Worm (Caenorhabditis elegans) whole organism, late embryonic: ENCODE data around the gene F41C3.7.

ENCODE experiments used
- C08G9.2 ChIP-seq: sonication (generic microtip); optimal IDR thresholded peaks from 2 replicates; lab custom pipeline; 2016; ENCODE audit warnings: mild to moderate bottlenecking, missing genetic modification characterization, moderate library complexity, missing compliant biosample characterization
- C38D4.7 ChIP-seq: fragments of 200-800 bp; sonication (Bioruptor generic); optimal IDR thresholded peaks from 2 replicates; lab custom pipeline; 2018; ENCODE audit warnings: mild to moderate bottlenecking, missing genetic modification characterization, moderate library complexity, missing compliant biosample characterization
- K09A11.1 ChIP-seq: sonication (generic microtip); optimal IDR thresholded peaks from 2 replicates; lab custom pipeline; 2017; ENCODE audit warnings: antibody characterized with exemption, mild to moderate bottlenecking, missing genetic modification characterization, missing compliant biosample characterization; ENCODE audit not compliant: insufficient read depth
- ahr-1 ChIP-seq: sonication (generic microtip); optimal IDR thresholded peaks from 2 replicates; lab custom pipeline; 2016; ENCODE audit warnings: missing genetic modification characterization, missing compliant biosample characterization
- ama-1 ChIP-seq: fragments of 150-350 bp; optimal IDR thresholded peaks from 2 replicates; lab custom pipeline; 2014
- ceh-14 ChIP-seq: sonication (generic microtip); optimal IDR thresholded peaks from 2 replicates; lab custom pipeline; 2016; ENCODE audit warnings: missing genotype, missing genetic modification characterization, missing compliant biosample characterization
- ceh-18 ChIP-seq: sonication (generic microtip); optimal IDR thresholded peaks from 2 replicates; lab custom pipeline; 2016; ENCODE audit warnings: missing genetic modification characterization, missing compliant biosample characterization
- ceh-19 ChIP-seq: fragments of 200-800 bp; sonication (Bioruptor generic); optimal IDR thresholded peaks from 2 replicates; lab custom pipeline; 2018; ENCODE audit warnings: mild to moderate bottlenecking, missing genetic modification characterization, missing compliant biosample characterization
- ceh-22 ChIP-seq: sonication (generic microtip); optimal IDR thresholded peaks from 2 replicates; lab custom pipeline; 2017; ENCODE audit warnings: missing biosample characterization, missing genetic modification characterization
- ceh-30 ChIP-seq: fragments of 150-350 bp; optimal IDR thresholded peaks from 2 replicates; lab custom pipeline; 2014; ENCODE audit warnings: missing biosample characterization, missing genetic modification characterization
- ceh-34 ChIP-seq: sonication (generic microtip); optimal IDR thresholded peaks from 2 replicates; lab custom pipeline; 2016; ENCODE audit warnings: mild to moderate bottlenecking, missing genetic modification characterization, missing compliant biosample characterization
- ceh-9 ChIP-seq: sonication (generic microtip); optimal IDR thresholded peaks from 2 replicates; lab custom pipeline; 2016; ENCODE audit warnings: mild to moderate bottlenecking, missing genetic modification characterization, inconsistent platforms, missing compliant biosample characterization
- dmd-4 ChIP-seq: sonication (generic microtip); optimal IDR thresholded peaks from 2 replicates; lab custom pipeline; 2016; ENCODE audit warnings: borderline replicate concordance, missing genetic modification characterization, missing compliant biosample characterization
- dve-1 ChIP-seq: sonication (generic microtip); optimal IDR thresholded peaks from 2 replicates; lab custom pipeline; 2017; ENCODE audit warnings: antibody characterized with exemption, mild to moderate bottlenecking, missing genetic modification characterization, missing compliant biosample characterization
- elt-2 ChIP-seq: sonication (generic microtip); optimal IDR thresholded peaks from 2 replicates; lab custom pipeline; 2016; ENCODE audit warnings: missing genetic modification reagents, missing genetic modification characterization, missing compliant biosample characterization
- elt-4 ChIP-seq: sonication (generic microtip); optimal IDR thresholded peaks from 2 replicates; lab custom pipeline; 2016; ENCODE audit warnings: missing genetic modification characterization, missing compliant biosample characterization
- fax-1 ChIP-seq: sonication (generic microtip); optimal IDR thresholded peaks from 2 replicates; lab custom pipeline; 2016; ENCODE audit warnings: missing genotype, missing genetic modification characterization, missing compliant biosample characterization
- fkh-10 ChIP-seq: fragments of 150-350 bp; optimal IDR thresholded peaks from 2 replicates; lab custom pipeline; 2014; ENCODE audit warnings: missing biosample characterization, missing genetic modification reagents, missing genetic modification characterization
- gmeb-2 ChIP-seq: sonication (generic microtip); optimal IDR thresholded peaks from 2 replicates; lab custom pipeline; 2016; ENCODE audit warnings: missing genetic modification characterization, inconsistent platforms, missing compliant biosample characterization
- hlh-13 ChIP-seq: fragments of 200-800 bp; sonication (Bioruptor generic); optimal IDR thresholded peaks from 2 replicates; lab custom pipeline; 2018; ENCODE audit warnings: mild to moderate bottlenecking, missing genetic modification characterization, missing compliant biosample characterization
- hlh-15 ChIP-seq: sonication (generic microtip); optimal IDR thresholded peaks from 2 replicates; lab custom pipeline; 2016; ENCODE audit warnings: missing genetic modification characterization, missing compliant biosample characterization
- hlh-8 ChIP-seq: sonication (generic microtip); optimal IDR thresholded peaks from 2 replicates; lab custom pipeline; 2016; ENCODE audit warnings: missing genotype, missing genetic modification characterization, missing compliant biosample characterization
- lim-6 ChIP-seq: sonication (generic microtip); optimal IDR thresholded peaks from 2 replicates; lab custom pipeline; 2016; ENCODE audit warnings: missing genetic modification characterization, missing compliant biosample characterization
- madf-2 ChIP-seq: sonication (generic microtip); optimal IDR thresholded peaks from 2 replicates; lab custom pipeline; 2017; ENCODE audit warnings: missing genetic modification characterization, missing compliant biosample characterization
- mec-3 ChIP-seq: sonication (generic microtip); optimal IDR thresholded peaks from 2 replicates; lab custom pipeline; 2016; ENCODE audit warnings: borderline replicate concordance, missing genetic modification characterization, missing compliant biosample characterization
- nfya-1 ChIP-seq: sonication (generic microtip); optimal IDR thresholded peaks from 2 replicates; lab custom pipeline; 2017; ENCODE audit warnings: missing genetic modification characterization, mild to moderate bottlenecking, missing compliant biosample characterization, antibody characterized with exemption, moderate library complexity
- nhr-11 ChIP-seq: fragments of 150-350 bp; optimal IDR thresholded peaks from 2 replicates; lab custom pipeline; 2014; ENCODE audit warnings: missing biosample characterization, missing genetic modification characterization
- nhr-232 ChIP-seq: sonication (generic microtip); optimal IDR thresholded peaks from 2 replicates; lab custom pipeline; 2016; ENCODE audit warnings: missing genetic modification characterization, missing compliant biosample characterization
- npax-4 ChIP-seq: sonication (generic microtip); optimal IDR thresholded peaks from 2 replicates; lab custom pipeline; 2016; ENCODE audit warnings: missing genetic modification characterization, missing compliant biosample characterization
- odd-2 ChIP-seq: sonication (generic microtip); optimal IDR thresholded peaks from 2 replicates; lab custom pipeline; 2017; ENCODE audit warnings: antibody characterized with exemption, mild to moderate bottlenecking, missing genetic modification characterization, missing compliant biosample characterization
- pag-3 ChIP-seq: sonication (generic microtip); optimal IDR thresholded peaks from 2 replicates; lab custom pipeline; 2016; ENCODE audit warnings: missing compliant biosample characterization, missing genetic modification characterization, borderline replicate concordance
- pax-1 ChIP-seq: fragments of 150-350 bp; optimal IDR thresholded peaks from 2 replicates; lab custom pipeline; 2014; ENCODE audit warnings: missing biosample characterization, missing genetic modification characterization
- pha-2 ChIP-seq: sonication (generic microtip); optimal IDR thresholded peaks from 2 replicates; lab custom pipeline; 2017; ENCODE audit warnings: mild to moderate bottlenecking, missing genetic modification characterization, missing compliant biosample characterization
- pha-4 ChIP-seq: fragments of 150-350 bp; optimal IDR thresholded peaks from 2 replicates; lab custom pipeline; 2018; ENCODE audit warnings: missing biosample characterization, missing genetic modification reagents, missing genetic modification characterization
- pqm-1 ChIP-seq: sonication (generic microtip); optimal IDR thresholded peaks from 2 replicates; lab custom pipeline; 2016; ENCODE audit warnings: missing genetic modification characterization, missing compliant biosample characterization
- pros-1 ChIP-seq: fragments of 150-350 bp; optimal IDR thresholded peaks from 2 replicates; lab custom pipeline; 2014; ENCODE audit warnings: missing biosample characterization, missing genetic modification reagents, missing genetic modification characterization
- rnt-1 ChIP-seq: sonication (generic microtip); optimal IDR thresholded peaks from 2 replicates; lab custom pipeline; 2016; ENCODE audit warnings: missing genetic modification characterization, missing compliant biosample characterization
- sdc-2 ChIP-seq: sonication (generic microtip); optimal IDR thresholded peaks from 2 replicates; lab custom pipeline; 2016; ENCODE audit warnings: missing genotype, missing genetic modification characterization, missing compliant biosample characterization
- sox-4 ChIP-seq: sonication (generic microtip); optimal IDR thresholded peaks from 2 replicates; lab custom pipeline; 2017; ENCODE audit warnings: mild to moderate bottlenecking, missing genetic modification characterization, inconsistent platforms, missing compliant biosample characterization
- syd-9 ChIP-seq: sonication (generic microtip); optimal IDR thresholded peaks from 2 replicates; lab custom pipeline; 2016; ENCODE audit warnings: mild to moderate bottlenecking, missing genetic modification characterization, moderate library complexity, missing compliant biosample characterization
- tbx-7 ChIP-seq: sonication (generic microtip); optimal IDR thresholded peaks from 2 replicates; lab custom pipeline; 2016; ENCODE audit warnings: missing genotype, missing genetic modification characterization, missing compliant biosample characterization
- ttx-3 ChIP-seq: sonication (generic microtip); optimal IDR thresholded peaks from 2 replicates; lab custom pipeline; 2016; ENCODE audit warnings: missing genetic modification reagents, missing genetic modification characterization, missing compliant biosample characterization
- unc-3 ChIP-seq, 2 experiments: fragments of 200-800 bp in 1 of 2; sonication (Bioruptor generic) in 1 of 2; sonication (generic microtip) in 1 of 2; conservative IDR thresholded peaks in 1 of 2; optimal IDR thresholded peaks in 1 of 2; 2 replicates each; pipeline versions ENCODE4 v1.3.6 to Lab custom; 2016 to 2022; ENCODE audit warnings: missing compliant biosample characterization in 2 of 2, missing genetic modification characterization in 2 of 2, missing genetic modification reagents in 1 of 2
- unc-42 ChIP-seq: sonication (generic microtip); optimal IDR thresholded peaks from 2 replicates; lab custom pipeline; 2016; ENCODE audit warnings: missing genotype, missing genetic modification characterization, missing compliant biosample characterization
- unc-55 ChIP-seq: sonication (generic microtip); optimal IDR thresholded peaks from 2 replicates; lab custom pipeline; 2017; ENCODE audit warnings: missing biosample characterization, missing genetic modification reagents, missing genetic modification characterization
- unc-86 ChIP-seq: sonication (generic microtip); optimal IDR thresholded peaks from 2 replicates; lab custom pipeline; 2016; ENCODE audit warnings: missing genetic modification characterization, missing compliant biosample characterization
- ztf-16 ChIP-seq: sonication (generic microtip); optimal IDR thresholded peaks from 2 replicates; lab custom pipeline; 2017; ENCODE audit warnings: missing genetic modification characterization, missing compliant biosample characterization

Gene F41C3.7

ce11 chrII:4736585-4736984 is 6.8 kb downstream of the F41C3.7 start:
- TF ChIP-seq ceh-18 (tag; lab: Kevin White, UChicago) (no peak), madf-2 (tag; lab: Kevin White, UChicago) (no peak), fkh-10 (GFP tag; lab: Kevin White, UChicago) (no peak), ceh-19 (GFP tag; lab: Kevin White, UChicago) (no peak), K09A11.1 (tag; lab: Kevin White, UChicago) (no peak), ztf-16 (tag; lab: Kevin White, UChicago) (no peak), ttx-3 (tag; lab: Kevin White, UChicago) (no peak), elt-4 (no peak), ceh-14 (tag; lab: Kevin White, UChicago) (no peak), mec-3 (tag; lab: Kevin White, UChicago) (no peak), rnt-1 (tag; lab: Kevin White, UChicago) (no peak), gmeb-2 (tag; lab: Kevin White, UChicago) (no peak), pag-3 (no peak), ahr-1 (no peak), ceh-30 (tag; lab: Kevin White, UChicago) (no peak), ceh-9 (tag; lab: Kevin White, UChicago) (no peak), C38D4.7 (GFP tag; lab: Kevin White, UChicago) (no peak)

DNA sequence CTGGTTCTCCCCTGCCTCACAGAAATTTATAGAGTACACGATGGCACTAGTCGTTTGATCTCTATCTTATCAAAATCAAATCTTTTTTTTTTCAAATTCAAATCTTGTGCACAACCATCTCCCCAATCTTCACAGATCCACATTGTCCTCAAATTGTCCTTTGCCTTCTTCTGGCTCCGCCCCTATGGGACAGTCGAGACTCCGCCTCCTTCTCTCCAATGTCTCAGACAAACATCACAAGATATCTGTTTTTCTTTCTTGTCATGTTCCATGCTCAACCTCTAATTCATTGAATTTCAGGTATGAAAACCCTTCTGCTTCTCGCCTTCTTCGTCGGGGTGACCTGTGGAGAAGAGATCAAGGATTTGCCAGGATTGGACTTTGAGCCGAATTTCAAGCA is 7.5 kb downstream of the F41C3.7 start, which contains the start of gene ctsa-1.1:
TSS of gene ctsa-1.1 (plus strand) at position 301 of the 400 bp plus-strand sequence.
- no peak for TF ChIP-seq dve-1 (tag; lab: Kevin White, UChicago)

- TF ChIP-seq pag-3 (no peak), ceh-14 (tag; lab: Kevin White, UChicago) (peak; percentile 65), madf-2 (tag; lab: Kevin White, UChicago) (peak; percentile 19), nhr-232 (no peak), elt-2 (peak; percentile 92), syd-9 (tag; lab: Kevin White, UChicago) (no peak), ceh-22 (no peak), fkh-10 (GFP tag; lab: Kevin White, UChicago) (no peak), fax-1 (tag; lab: Kevin White, UChicago) (no peak), pqm-1 (tag; lab: Kevin White, UChicago) (peak; percentile 46), C08G9.2 (tag; lab: Kevin White, UChicago) (peak; percentile 98), dmd-4 (tag; lab: Kevin White, UChicago) (no peak), K09A11.1 (tag; lab: Kevin White, UChicago) (no peak), nfya-1 (tag; lab: Kevin White, UChicago) (peak; percentile 48), odd-2 (tag; lab: Kevin White, UChicago) (no peak), sox-4 (tag; lab: Kevin White, UChicago) (no peak), unc-3 (GFP tag; conservative IDR thresholded peaks at IDR 0.05; lab: Robert Waterston, UW) (no peak), unc-3 (tag; optimal IDR thresholded peaks at IDR 0.05; lab: Kevin White, UChicago) (peak; percentile 21), lim-6 (tag; lab: Kevin White, UChicago) (peak; percentile 59), ztf-16 (tag; lab: Kevin White, UChicago) (no peak), npax-4 (no peak), ceh-34 (tag; lab: Kevin White, UChicago) (peak; percentile 24), ama-1 (lab: Kevin White, UChicago) (no peak), ceh-30 (tag; lab: Kevin White, UChicago) (no peak), tbx-7 (tag; lab: Kevin White, UChicago) (peak; percentile 93), hlh-15 (tag; lab: Kevin White, UChicago) (peak; percentile 13), pax-1 (tag; lab: Kevin White, UChicago) (peak; percentile 8), unc-86 (tag; lab: Kevin White, UChicago) (peak; percentile 5), pha-2 (tag; lab: Kevin White, UChicago) (no peak), hlh-13 (GFP tag; lab: Kevin White, UChicago) (no peak), ceh-19 (GFP tag; lab: Kevin White, UChicago) (no peak), nhr-11 (tag; lab: Kevin White, UChicago) (no peak), C38D4.7 (GFP tag; lab: Kevin White, UChicago) (no peak), dve-1 (tag; lab: Kevin White, UChicago) (no peak), pha-4 (no peak), pros-1 (no peak), unc-42 (tag; lab: Kevin White, UChicago) (peak; percentile 50), sdc-2 (tag; lab: Kevin White, UChicago) (peak; percentile 1), gmeb-2 (tag; lab: Kevin White, UChicago) (no peak), hlh-8 (tag; lab: Kevin White, UChicago) (peak; percentile 88), unc-55 (GFP tag; lab: Kevin White, UChicago) (peak; percentile 30)
Measured at ce11 chrII:4739984-4740462, 10.2 kb downstream of the F41C3.7 start, which contains the start of gene eas-1. Gene eas-1 (plus strand): TSS chrII:4740412.
